Fruit fly (Drosophila melanogaster) whole organism, embryonic: ENCODE data around the gene CG2889.

Experiments
- CG10209 ChIP-seq: fragments of 200-800 bp; sonication (Bioruptor generic); optimal IDR thresholded peaks from 3 replicates; lab custom pipeline; 2017; ENCODE audit warnings: missing biosample characterization, mild to moderate bottlenecking, missing genetic modification characterization, missing genetic modification reagents
- CG11085 ChIP-seq: fragments of 200-800 bp; sonication (Bioruptor generic); IDR thresholded peaks from 2 replicates; pipeline ENCODE4 v1.3.6; 2022; ENCODE audit warnings: missing biosample characterization, missing genetic modification characterization
- CG11695 ChIP-seq: fragments of 200-800 bp; sonication (Bioruptor generic); IDR thresholded peaks from 3 replicates; pipeline ENCODE4 v1.3.6; 2022; ENCODE audit warnings: missing biosample characterization, missing genetic modification characterization
- CG12155 ChIP-seq: fragments of 200-800 bp; sonication (Bioruptor generic); optimal IDR thresholded peaks from 3 replicates; lab custom pipeline; 2016; ENCODE audit warnings: missing biosample characterization, missing genetic modification characterization
- CG14050 ChIP-seq: fragments of 200-800 bp; sonication (Bioruptor generic); IDR thresholded peaks from 3 replicates; pipeline ENCODE4 v1.3.6; 2022; ENCODE audit warnings: missing biosample characterization, missing genetic modification characterization
- CG1647 ChIP-seq: fragments of 200-800 bp; sonication (Bioruptor generic); optimal IDR thresholded peaks from 3 replicates; lab custom pipeline; 2016; ENCODE audit warnings: missing biosample characterization, missing genetic modification characterization
- CG2678 ChIP-seq: fragments of 200-800 bp; sonication (Bioruptor generic); optimal IDR thresholded peaks from 3 replicates; lab custom pipeline; 2019; ENCODE audit warnings: missing biosample characterization, mild to moderate bottlenecking, missing genetic modification characterization, moderate library complexity
- CG2889 ChIP-seq: fragments of 200-800 bp; sonication (Bioruptor generic); IDR thresholded peaks from 3 replicates; pipeline ENCODE4 v1.3.6; 2022; ENCODE audit warnings: missing biosample characterization, missing genetic modification characterization
- CG30020 ChIP-seq: fragments of 200-800 bp; optimal IDR thresholded peaks from 2 replicates; lab custom pipeline; 2019; ENCODE audit warnings: missing biosample characterization, mild to moderate bottlenecking, missing genetic modification characterization, moderate library complexity
- CG33557 ChIP-seq: fragments of 200-800 bp; sonication (Bioruptor generic); optimal IDR thresholded peaks from 2 replicates; lab custom pipeline; 2019; ENCODE audit warnings: missing biosample characterization, mild to moderate bottlenecking, missing genetic modification characterization, moderate library complexity
- CG4707 ChIP-seq: fragments of 200-800 bp; sonication (Bioruptor generic); optimal IDR thresholded peaks from 2 replicates; lab custom pipeline; 2018; ENCODE audit warnings: missing biosample characterization, mild to moderate bottlenecking, missing genetic modification characterization, moderate library complexity
- CG5180 ChIP-seq: fragments of 200-800 bp; sonication (Bioruptor generic); optimal IDR thresholded peaks from 3 replicates; lab custom pipeline; 2017; ENCODE audit warnings: missing biosample characterization, missing genetic modification characterization, mild to moderate bottlenecking, moderate library complexity, missing genetic modification reagents
- CG6254 ChIP-seq: fragments of 200-800 bp; sonication (Bioruptor generic); optimal IDR thresholded peaks from 3 replicates; lab custom pipeline; 2017; ENCODE audit warnings: mild to moderate bottlenecking, missing biosample characterization, missing genetic modification reagents, missing genetic modification characterization
- CG7928 ChIP-seq: fragments of 200-800 bp; sonication (Bioruptor generic); optimal IDR thresholded peaks from 2 replicates; lab custom pipeline; 2017; ENCODE audit warnings: missing biosample characterization, mild to moderate bottlenecking, missing genetic modification characterization
- CG8089 ChIP-seq: fragments of 200-800 bp; sonication (Bioruptor generic); optimal IDR thresholded peaks from 3 replicates; lab custom pipeline; 2016; ENCODE audit warnings: missing biosample characterization, missing genetic modification characterization
- CHES-1-like ChIP-seq: fragments of 200-800 bp; sonication (Bioruptor generic); optimal IDR thresholded peaks from 2 replicates; lab custom pipeline; 2016; ENCODE audit warnings: missing biosample characterization, missing genetic modification characterization
- CrebB ChIP-seq: fragments of 200-800 bp; sonication (Bioruptor generic); optimal IDR thresholded peaks from 3 replicates; lab custom pipeline; 2018; ENCODE audit warnings: missing biosample characterization, mild to moderate bottlenecking, missing genetic modification characterization
- Ets97D ChIP-seq: fragments of 200-800 bp; sonication (Bioruptor generic); optimal IDR thresholded peaks from 3 replicates; lab custom pipeline; 2016; ENCODE audit warnings: missing biosample characterization, missing genetic modification characterization
- Fer3 ChIP-seq: fragments of 200-800 bp; sonication (Bioruptor generic); optimal IDR thresholded peaks from 2 replicates; lab custom pipeline; 2018; ENCODE audit warnings: missing biosample characterization, mild to moderate bottlenecking, missing genetic modification characterization, moderate library complexity
- Hr3 ChIP-seq: fragments of 200-800 bp; sonication (Bioruptor generic); optimal IDR thresholded peaks from 3 replicates; lab custom pipeline; 2016; ENCODE audit warnings: missing biosample characterization, missing genetic modification characterization
- Hr78 ChIP-seq, 2 experiments: fragments of 200-800 bp in 1 of 2; fragments of >200 bp in 1 of 2; sonication (Bioruptor generic) in 1 of 2; optimal IDR thresholded peaks; 2 replicates each; lab custom pipeline; 2017 to 2019; ENCODE audit warnings: missing biosample characterization in 2 of 2, missing genetic modification characterization in 2 of 2, mild to moderate bottlenecking in 1 of 2, moderate library complexity in 1 of 2
- Kr ChIP-seq: fragments of 200-800 bp; sonication (Bioruptor generic); optimal IDR thresholded peaks from 2 replicates; lab custom pipeline; 2017; ENCODE audit warnings: missing biosample characterization, mild to moderate bottlenecking, missing genetic modification characterization
- MBD-R2 ChIP-seq: fragments of 200-800 bp; sonication (Bioruptor generic); IDR thresholded peaks from 2 replicates; pipeline ENCODE4 v1.3.6; 2022; ENCODE audit warnings: missing biosample characterization, missing genetic modification characterization
- Meics ChIP-seq: fragments of 200-800 bp; sonication (Bioruptor generic); optimal IDR thresholded peaks from 2 replicates; lab custom pipeline; 2017; ENCODE audit warnings: missing biosample characterization, mild to moderate bottlenecking, missing genetic modification characterization
- Rfx ChIP-seq: fragments of 200-800 bp; sonication (Bioruptor generic); IDR thresholded peaks from 2 replicates; pipeline ENCODE4 v1.3.6; 2022; ENCODE audit warnings: missing biosample characterization, missing genetic modification characterization
- ab ChIP-seq: fragments of 200-800 bp; sonication (Bioruptor generic); optimal IDR thresholded peaks from 2 replicates; lab custom pipeline; 2016; ENCODE audit warnings: missing biosample characterization, missing genetic modification characterization
- ac ChIP-seq: fragments of 200-800 bp; sonication (Bioruptor generic); optimal IDR thresholded peaks from 3 replicates; lab custom pipeline; 2017; ENCODE audit warnings: missing biosample characterization, mild to moderate bottlenecking, missing genetic modification characterization
- bab2 ChIP-seq: fragments of 200-800 bp; sonication (Bioruptor generic); optimal IDR thresholded peaks from 2 replicates; lab custom pipeline; 2016; ENCODE audit warnings: missing biosample characterization, missing genetic modification characterization
- bcd ChIP-seq: fragments of 200-800 bp; sonication (Bioruptor generic); optimal IDR thresholded peaks from 2 replicates; lab custom pipeline; 2017; ENCODE audit warnings: missing biosample characterization, mild to moderate bottlenecking, missing genetic modification characterization
- bowl ChIP-seq: fragments of 200-800 bp; sonication (Bioruptor generic); IDR thresholded peaks from 2 replicates; pipeline ENCODE4 v1.3.6; 2022; ENCODE audit warnings: missing biosample characterization, missing genetic modification characterization
- caup ChIP-seq: fragments of 200-800 bp; sonication (Bioruptor generic); optimal IDR thresholded peaks from 3 replicates; lab custom pipeline; 2017; ENCODE audit warnings: missing biosample characterization, mild to moderate bottlenecking, missing genetic modification characterization, moderate library complexity; ENCODE audit not compliant: severe bottlenecking
- da ChIP-seq: fragments of 200-800 bp; sonication (Bioruptor generic); optimal IDR thresholded peaks from 2 replicates; lab custom pipeline; 2016; ENCODE audit warnings: missing biosample characterization, missing genetic modification characterization
- disco-r ChIP-seq: fragments of 200-800 bp; sonication (Bioruptor generic); optimal IDR thresholded peaks from 2 replicates; lab custom pipeline; 2016; ENCODE audit warnings: missing biosample characterization, missing genetic modification characterization
- grn ChIP-seq: fragments of 200-800 bp; sonication (Bioruptor generic); optimal IDR thresholded peaks from 3 replicates; lab custom pipeline; 2017; ENCODE audit warnings: missing biosample characterization, missing genetic modification characterization
- gsb ChIP-seq: fragments of 200-800 bp; sonication (Bioruptor generic); IDR thresholded peaks from 2 replicates; pipeline ENCODE4 v1.3.6; 2022; ENCODE audit warnings: missing biosample characterization, missing genetic modification characterization
- hbn ChIP-seq: fragments of 200-800 bp; sonication (Bioruptor generic); IDR thresholded peaks from 2 replicates; pipeline ENCODE4 v1.3.6; 2022; ENCODE audit warnings: missing biosample characterization, missing genetic modification characterization; ENCODE audit not compliant: partially characterized antibody
- klu ChIP-seq: fragments of 200-800 bp; sonication (Bioruptor generic); IDR thresholded peaks from 2 replicates; pipeline ENCODE4 v1.3.6; 2022; ENCODE audit warnings: missing biosample characterization, missing genetic modification characterization
- knrl ChIP-seq: fragments of 200-800 bp; sonication (Bioruptor generic); IDR thresholded peaks from 3 replicates; pipeline ENCODE4 v1.3.6; 2022; ENCODE audit warnings: missing biosample characterization, missing genetic modification characterization; ENCODE audit not compliant: partially characterized antibody
- lbe ChIP-seq: fragments of 200-800 bp; sonication (Bioruptor generic); optimal IDR thresholded peaks from 2 replicates; lab custom pipeline; 2016; ENCODE audit warnings: missing biosample characterization, mild to moderate bottlenecking, missing genetic modification characterization
- mam ChIP-seq: fragments of 200-800 bp; sonication (Bioruptor generic); optimal IDR thresholded peaks from 3 replicates; lab custom pipeline; 2016; ENCODE audit warnings: missing biosample characterization, missing genetic modification characterization
- nerfin-2 ChIP-seq: fragments of 200-800 bp; sonication (Bioruptor generic); IDR thresholded peaks from 2 replicates; pipeline ENCODE4 v1.3.6; 2022; ENCODE audit warnings: missing biosample characterization, missing genetic modification characterization; ENCODE audit not compliant: partially characterized antibody
- nom ChIP-seq: fragments of 200-800 bp; sonication (Bioruptor generic); optimal IDR thresholded peaks from 2 replicates; lab custom pipeline; 2017; ENCODE audit warnings: missing biosample characterization, missing genetic modification characterization, mild to moderate bottlenecking, moderate library complexity, missing genetic modification reagents
- org-1 ChIP-seq: fragments of 200-800 bp; sonication (Bioruptor generic); optimal IDR thresholded peaks from 2 replicates; lab custom pipeline; 2017; ENCODE audit warnings: missing biosample characterization, missing genetic modification characterization
- ro ChIP-seq: fragments of 200-800 bp; sonication (Bioruptor generic); IDR thresholded peaks from 2 replicates; pipeline ENCODE4 v1.3.6; 2022; ENCODE audit warnings: missing biosample characterization, missing genetic modification characterization
- row ChIP-seq: fragments of 200-800 bp; sonication (Bioruptor generic); IDR thresholded peaks from 3 replicates; pipeline ENCODE4 v1.3.6; 2022; ENCODE audit warnings: missing biosample characterization, missing genetic modification characterization
- salm ChIP-seq: fragments of 200-800 bp; sonication (Bioruptor generic); optimal IDR thresholded peaks from 2 replicates; lab custom pipeline; 2018; ENCODE audit warnings: missing biosample characterization, mild to moderate bottlenecking, missing genetic modification characterization
- sens-2 ChIP-seq: fragments of 200-800 bp; sonication (Bioruptor generic); IDR thresholded peaks from 2 replicates; pipeline ENCODE4 v1.3.6; 2022; ENCODE audit warnings: missing biosample characterization, missing genetic modification characterization
- slbo ChIP-seq: fragments of 200-800 bp; sonication (Bioruptor generic); IDR thresholded peaks from 2 replicates; pipeline ENCODE4 v1.3.6; 2022; ENCODE audit warnings: missing biosample characterization, missing genetic modification characterization
- sr ChIP-seq: fragments of 200-800 bp; sonication (Bioruptor generic); IDR thresholded peaks from 3 replicates; pipeline ENCODE4 v1.3.6; 2022; ENCODE audit warnings: missing biosample characterization, missing genetic modification characterization
- unpg ChIP-seq: fragments of 200-800 bp; sonication (Bioruptor generic); optimal IDR thresholded peaks from 3 replicates; lab custom pipeline; 2018; ENCODE audit warnings: missing biosample characterization, mild to moderate bottlenecking, missing genetic modification characterization, moderate library complexity
- wor ChIP-seq: fragments of 200-800 bp; sonication (Bioruptor generic); IDR thresholded peaks from 2 replicates; pipeline ENCODE4 v1.3.6; 2022; ENCODE audit warnings: missing biosample characterization, missing genetic modification characterization
- zf30C ChIP-seq: fragments of 200-800 bp; sonication (Bioruptor generic); optimal IDR thresholded peaks from 3 replicates; lab custom pipeline; 2018; ENCODE audit warnings: missing biosample characterization, mild to moderate bottlenecking, missing genetic modification characterization

CG2889 gene

dm6 chrX:10474625-10475024 is 887 bp downstream of the CG2889 start, which contains the start of gene nocte (continued):
- TF ChIP-seq disco-r (GFP tag; lab: Kevin White, UChicago) (no peak), CG30020 (tag; lab: Kevin White, UChicago) (peak; percentile 20), org-1 (GFP tag; lab: Kevin White, UChicago) (no peak), CG6254 (GFP tag; lab: Kevin White, UChicago) (no peak), wor (GFP tag; lab: Robert Waterston, UW) (no peak), grn (GFP tag; lab: Kevin White, UChicago) (no peak), Meics (GFP tag; lab: Kevin White, UChicago) (no peak), Hr3 (peak; percentile 5), nerfin-2 (GFP tag; lab: Robert Waterston, UW) (0 out of 2 replicates have a peak, but pooled peaks have one; percentile 12), mam (GFP tag; lab: Kevin White, UChicago) (peak; percentile 44), row (peak; percentile 55), Hr78 (GFP tag; optimal IDR thresholded peaks at IDR 0.05; lab: Kevin White, UChicago) (no peak), CG2889 (GFP tag; lab: Robert Waterston, UW) (no peak; the same call in 2 of the 3 replicates), CG14050 (GFP tag; lab: Robert Waterston, UW) (no peak), zf30C (GFP tag; lab: Kevin White, UChicago) (no peak), CG2678 (tag; lab: Kevin White, UChicago) (no peak), CG10209 (no peak), ac (GFP tag; lab: Kevin White, UChicago) (no peak), sens-2 (no peak), da (GFP tag; lab: Kevin White, UChicago) (no peak), knrl (GFP tag; lab: Robert Waterston, UW) (peak; percentile 58; the same call in 2 of the 3 replicates), CHES-1-like (GFP tag; lab: Kevin White, UChicago) (no peak), hbn (GFP tag; lab: Robert Waterston, UW) (no peak), slbo (peak; percentile 58), nom (GFP tag; lab: Kevin White, UChicago) (no peak), bab2 (GFP tag; lab: Kevin White, UChicago) (peak; percentile 35), ro (GFP tag; lab: Robert Waterston, UW) (no peak), CG11695 (no peak), CG5180 (no peak), CG4707 (GFP tag; lab: Kevin White, UChicago) (no peak), MBD-R2 (GFP tag; lab: Robert Waterston, UW) (peak; percentile 62), CG1647 (GFP tag; lab: Kevin White, UChicago) (no peak), bcd (GFP tag; lab: Kevin White, UChicago) (no peak), Fer3 (tag; lab: Kevin White, UChicago) (no peak), lbe (GFP tag; lab: Kevin White, UChicago) (no peak), CG7928 (GFP tag; lab: Kevin White, UChicago) (no peak), Rfx (no peak), CG11085 (GFP tag; lab: Robert Waterston, UW) (no peak), unpg (GFP tag; lab: Kevin White, UChicago) (no peak), sr (no peak), CG8089 (GFP tag; lab: Kevin White, UChicago) (no peak), CG33557 (GFP tag; lab: Kevin White, UChicago) (no peak), Ets97D (GFP tag; lab: Kevin White, UChicago) (peak; percentile 47), bowl (GFP tag; lab: Robert Waterston, UW) (no peak), CrebB (tag; lab: Kevin White, UChicago) (no peak), gsb (GFP tag; lab: Robert Waterston, UW) (no peak), klu (GFP tag; lab: Robert Waterston, UW) (no peak), ab (GFP tag; lab: Kevin White, UChicago) (no peak), salm (tag; lab: Kevin White, UChicago) (no peak), caup (GFP tag; lab: Kevin White, UChicago) (no peak), Kr (GFP tag; lab: Kevin White, UChicago) (no peak), CG12155 (GFP tag; lab: Kevin White, UChicago) (peak; percentile 11)
